Worm (Caenorhabditis elegans) whole organism, L2 larva: Measurements from ENCODE around the gene srg-50.

Experiments used
- nhr-12 ChIP-seq: fragments of 150-350 bp; optimal IDR thresholded peaks from 2 replicates; lab custom pipeline; 2014; ENCODE audit warnings: missing biosample characterization, missing genetic modification characterization
- snpc-4 ChIP-seq: fragments of 150-350 bp; optimal IDR thresholded peaks from 2 replicates; lab custom pipeline; 2014; ENCODE audit warnings: missing biosample characterization, missing genetic modification characterization
- unc-62 ChIP-seq: fragments of 150-350 bp; optimal IDR thresholded peaks from 2 replicates; lab custom pipeline; 2014; ENCODE audit warnings: missing biosample characterization, missing genetic modification reagents, missing genetic modification characterization

DNA sequence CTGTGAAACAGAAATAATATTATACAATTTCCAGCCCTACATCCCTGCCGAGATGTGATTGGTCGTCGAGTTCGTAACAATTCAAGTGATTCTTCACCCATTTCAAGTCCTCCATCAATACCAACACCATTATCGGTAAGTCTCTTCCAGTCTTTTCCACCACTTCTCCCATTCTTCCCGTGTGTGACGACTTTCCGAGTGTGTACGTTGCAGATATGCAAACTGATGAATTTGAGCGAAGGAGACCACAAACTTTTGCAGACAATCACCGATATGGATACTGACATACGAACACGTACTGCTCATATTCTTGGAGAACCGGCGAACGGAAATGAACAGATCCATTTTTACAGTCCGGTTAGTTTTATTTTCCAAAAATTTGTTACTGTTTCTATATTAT, 23.4 kb downstream of the srg-50 start:
- TF ChIP-seq nhr-12 (tag; lab: Kevin White, UChicago), result no peak
- TF ChIP-seq snpc-4 (tag; lab: Kevin White, UChicago), result no peak
- TF ChIP-seq unc-62, result no peak
